Fruit fly (Drosophila melanogaster) whole organism, embryonic: Measurements from ENCODE around the gene Sbf.

Source experiments
- Ada2b ChIP-seq: fragments of 200-800 bp; sonication (Bioruptor generic); IDR thresholded peaks from 2 replicates; pipeline ENCODE4 v1.3.6; 2022; ENCODE audit warnings: missing biosample characterization, missing genetic modification characterization
- Asciz ChIP-seq: fragments of 200-800 bp; sonication (Bioruptor generic); optimal IDR thresholded peaks from 2 replicates; lab custom pipeline; 2017; ENCODE audit warnings: missing biosample characterization, mild to moderate bottlenecking, missing genetic modification characterization, missing genetic modification reagents
- Atf-2 ChIP-seq: fragments of 200-800 bp; sonication (Bioruptor generic); optimal IDR thresholded peaks from 2 replicates; lab custom pipeline; 2016; ENCODE audit warnings: missing biosample characterization, missing genetic modification characterization
- CG10147 ChIP-seq: fragments of 200-800 bp; sonication (Bioruptor generic); optimal IDR thresholded peaks from 2 replicates; lab custom pipeline; 2019; ENCODE audit warnings: missing biosample characterization, mild to moderate bottlenecking, missing genetic modification characterization, moderate library complexity
- CG10274 ChIP-seq: fragments of 200-800 bp; sonication (Bioruptor generic); optimal IDR thresholded peaks from 3 replicates; lab custom pipeline; 2017; ENCODE audit warnings: missing biosample characterization, mild to moderate bottlenecking, missing genetic modification characterization
- CG10654 ChIP-seq: fragments of 200-800 bp; sonication (Bioruptor generic); optimal IDR thresholded peaks from 2 replicates; lab custom pipeline; 2016; ENCODE audit warnings: missing biosample characterization, missing genetic modification characterization
- CG2202 ChIP-seq: fragments of 200-800 bp; sonication (Bioruptor generic); optimal IDR thresholded peaks from 2 replicates; lab custom pipeline; 2018; ENCODE audit warnings: missing biosample characterization, mild to moderate bottlenecking, missing genetic modification characterization
- CG2712 ChIP-seq: fragments of 200-800 bp; optimal IDR thresholded peaks from 3 replicates; lab custom pipeline; 2019; ENCODE audit warnings: missing biosample characterization, mild to moderate bottlenecking, missing genetic modification characterization, moderate library complexity
- CG3163 ChIP-seq: fragments of 200-800 bp; sonication (Bioruptor generic); optimal IDR thresholded peaks from 3 replicates; lab custom pipeline; 2016; ENCODE audit warnings: missing biosample characterization, missing genetic modification characterization
- CG32767 ChIP-seq: fragments of 200-800 bp; sonication (Bioruptor generic); IDR thresholded peaks from 2 replicates; pipeline ENCODE4 v1.3.6; 2022; ENCODE audit warnings: missing biosample characterization, missing genetic modification characterization
- CG4707 ChIP-seq: fragments of 200-800 bp; sonication (Bioruptor generic); optimal IDR thresholded peaks from 2 replicates; lab custom pipeline; 2018; ENCODE audit warnings: missing biosample characterization, mild to moderate bottlenecking, missing genetic modification characterization, moderate library complexity
- CG4820 ChIP-seq: fragments of 200-800 bp; sonication (Bioruptor generic); optimal IDR thresholded peaks from 3 replicates; lab custom pipeline; 2016; ENCODE audit warnings: missing biosample characterization, missing genetic modification characterization
- CG6254 ChIP-seq: fragments of 200-800 bp; sonication (Bioruptor generic); optimal IDR thresholded peaks from 3 replicates; lab custom pipeline; 2017; ENCODE audit warnings: mild to moderate bottlenecking, missing biosample characterization, missing genetic modification reagents, missing genetic modification characterization
- CG6689 ChIP-seq: fragments of 200-800 bp; sonication (Bioruptor generic); IDR thresholded peaks from 2 replicates; pipeline ENCODE4 v1.3.6; 2022; ENCODE audit warnings: missing biosample characterization, missing genetic modification characterization
- CG6791 ChIP-seq: fragments of 200-800 bp; sonication (Bioruptor generic); IDR thresholded peaks from 3 replicates; pipeline ENCODE4 v1.3.6; 2022; ENCODE audit warnings: missing biosample characterization, missing genetic modification characterization; ENCODE audit not compliant: partially characterized antibody
- CG6854 ChIP-seq: fragments of 200-800 bp; sonication (Bioruptor generic); optimal IDR thresholded peaks from 3 replicates; lab custom pipeline; 2017; ENCODE audit warnings: missing biosample characterization, mild to moderate bottlenecking, missing genetic modification characterization
- CG7271 ChIP-seq: fragments of 200-800 bp; sonication (Bioruptor generic); optimal IDR thresholded peaks from 2 replicates; lab custom pipeline; 2018; ENCODE audit warnings: missing biosample characterization, mild to moderate bottlenecking, missing genetic modification characterization, moderate library complexity
- CG8281 ChIP-seq: fragments of 200-800 bp; sonication (Bioruptor generic); optimal IDR thresholded peaks from 2 replicates; lab custom pipeline; 2018; ENCODE audit warnings: missing biosample characterization, mild to moderate bottlenecking, missing genetic modification characterization, moderate library complexity
- CG8944 ChIP-seq: fragments of 200-800 bp; sonication (Bioruptor generic); optimal IDR thresholded peaks from 3 replicates; lab custom pipeline; 2016; ENCODE audit warnings: missing biosample characterization, missing genetic modification characterization
- CG9932 ChIP-seq: fragments of 200-800 bp; sonication (Bioruptor generic); IDR thresholded peaks from 2 replicates; pipeline ENCODE4 v1.3.6; 2022; ENCODE audit warnings: missing biosample characterization, missing genetic modification characterization
- E2f2 ChIP-seq: fragments of 200-800 bp; sonication (Bioruptor generic); IDR thresholded peaks from 2 replicates; pipeline ENCODE4 v1.3.6; 2022; ENCODE audit warnings: missing biosample characterization, missing genetic modification characterization
- Eip74EF ChIP-seq, 2 experiments: fragments of 200-800 bp in 1 of 2; fragments of >200 bp in 1 of 2; sonication (Bioruptor generic) in 1 of 2; optimal IDR thresholded peaks; 2 replicates each; lab custom pipeline; 2017 to 2019; ENCODE audit warnings: missing biosample characterization in 2 of 2, missing genetic modification characterization in 2 of 2, mild to moderate bottlenecking in 1 of 2, moderate library complexity in 1 of 2
- H15 ChIP-seq: fragments of 200-800 bp; sonication (Bioruptor generic); IDR thresholded peaks from 3 replicates; pipeline ENCODE4 v1.3.6; 2022; ENCODE audit warnings: missing biosample characterization, missing genetic modification characterization
- H2.0 ChIP-seq: fragments of 200-800 bp; sonication (Bioruptor generic); IDR thresholded peaks from 2 replicates; pipeline ENCODE4 v1.3.6; 2022; ENCODE audit warnings: missing biosample characterization, missing genetic modification characterization
- Hand ChIP-seq: fragments of 200-800 bp; sonication (Bioruptor generic); optimal IDR thresholded peaks from 2 replicates; lab custom pipeline; 2017; ENCODE audit warnings: mild to moderate bottlenecking, missing biosample characterization, missing genetic modification reagents, missing genetic modification characterization
- Jarid2 ChIP-seq: fragments of 200-800 bp; sonication (Bioruptor generic); optimal IDR thresholded peaks from 3 replicates; lab custom pipeline; 2017; ENCODE audit warnings: mild to moderate bottlenecking, missing biosample characterization, missing genetic modification reagents, missing genetic modification characterization
- Lpt ChIP-seq: fragments of >200 bp; optimal IDR thresholded peaks from 2 replicates; lab custom pipeline; 2018; ENCODE audit warnings: missing biosample characterization, missing genetic modification characterization
- MBD-R2 ChIP-seq: fragments of 200-800 bp; sonication (Bioruptor generic); IDR thresholded peaks from 2 replicates; pipeline ENCODE4 v1.3.6; 2022; ENCODE audit warnings: missing biosample characterization, missing genetic modification characterization
- Med ChIP-seq: fragments of 200-800 bp; sonication (Bioruptor generic); peaks from one replicate; lab custom pipeline; 2016; ENCODE audit warnings: missing biosample characterization, missing genetic modification characterization, mild to moderate bottlenecking, inconsistent platforms, moderate library complexity
- Oaz ChIP-seq: fragments of 200-800 bp; sonication (Bioruptor generic); IDR thresholded peaks from 2 replicates; pipeline ENCODE4 v1.3.6; 2022; ENCODE audit warnings: missing biosample characterization, missing genetic modification characterization
- bab2 ChIP-seq: fragments of 200-800 bp; sonication (Bioruptor generic); optimal IDR thresholded peaks from 2 replicates; lab custom pipeline; 2016; ENCODE audit warnings: missing biosample characterization, missing genetic modification characterization
- chif ChIP-seq, 2 experiments: fragments of 200-800 bp; sonication (Bioruptor generic); optimal IDR thresholded peaks; 3 replicates each; lab custom pipeline; 2016; ENCODE audit warnings: missing biosample characterization in 2 of 2, missing genetic modification characterization in 2 of 2
- cwo ChIP-seq: fragments of 200-800 bp; sonication (Bioruptor generic); optimal IDR thresholded peaks from 3 replicates; lab custom pipeline; 2017; ENCODE audit warnings: missing biosample characterization, missing genetic modification characterization, mild to moderate bottlenecking, moderate library complexity, missing genetic modification reagents
- dan ChIP-seq: fragments of 200-800 bp; sonication (Bioruptor generic); IDR thresholded peaks from 2 replicates; pipeline ENCODE4 v1.3.6; 2022; ENCODE audit warnings: missing biosample characterization, missing genetic modification characterization
- dmrt11E ChIP-seq: fragments of 200-800 bp; sonication (Bioruptor generic); optimal IDR thresholded peaks from 3 replicates; lab custom pipeline; 2018; ENCODE audit warnings: missing biosample characterization, mild to moderate bottlenecking, missing genetic modification characterization, moderate library complexity
- esg ChIP-seq: fragments of 200-800 bp; sonication (Bioruptor generic); conservative IDR thresholded peaks from 2 replicates; pipeline ENCODE4 v1.3.6; 2022; ENCODE audit warnings: missing biosample characterization, missing genetic modification characterization
- gem ChIP-seq: fragments of 200-800 bp; sonication (Bioruptor generic); optimal IDR thresholded peaks from 2 replicates; lab custom pipeline; 2019; ENCODE audit warnings: missing biosample characterization, mild to moderate bottlenecking, missing genetic modification characterization, moderate library complexity
- grn ChIP-seq: fragments of 200-800 bp; sonication (Bioruptor generic); optimal IDR thresholded peaks from 3 replicates; lab custom pipeline; 2017; ENCODE audit warnings: missing biosample characterization, missing genetic modification characterization
- h ChIP-seq: fragments of >200 bp; optimal IDR thresholded peaks from 2 replicates; lab custom pipeline; 2017
- inv ChIP-seq: fragments of 200-800 bp; sonication (Bioruptor generic); IDR thresholded peaks from 2 replicates; pipeline ENCODE4 v1.3.6; 2022; ENCODE audit warnings: missing biosample characterization, missing genetic modification characterization; ENCODE audit not compliant: partially characterized antibody
- lilli ChIP-seq: fragments of 200-800 bp; sonication (Bioruptor generic); optimal IDR thresholded peaks from 3 replicates; lab custom pipeline; 2016; ENCODE audit warnings: missing biosample characterization, missing genetic modification characterization
- sc ChIP-seq, 3 experiments: fragments of >200 bp in 2 of 3; fragments of 200-800 bp in 1 of 3; sonication (Bioruptor generic) in 1 of 3; optimal IDR thresholded peaks; 2 replicates in 2 of 3; 3 replicates in 1 of 3; lab custom pipeline; 2017; ENCODE audit warnings: mild to moderate bottlenecking in 1 of 3, missing biosample characterization in 1 of 3, missing genetic modification characterization in 1 of 3, missing genetic modification reagents in 1 of 3
- sens-2 ChIP-seq: fragments of 200-800 bp; sonication (Bioruptor generic); IDR thresholded peaks from 2 replicates; pipeline ENCODE4 v1.3.6; 2022; ENCODE audit warnings: missing biosample characterization, missing genetic modification characterization
- sima ChIP-seq: fragments of 200-800 bp; sonication (Bioruptor generic); optimal IDR thresholded peaks from 2 replicates; lab custom pipeline; 2016; ENCODE audit warnings: missing biosample characterization, missing genetic modification characterization
- sna ChIP-seq: fragments of 200-800 bp; sonication (Bioruptor generic); IDR thresholded peaks from 2 replicates; pipeline ENCODE4 v1.3.6; 2022; ENCODE audit warnings: missing biosample characterization, missing genetic modification characterization; ENCODE audit not compliant: partially characterized antibody
- ssp ChIP-seq: fragments of 200-800 bp; sonication (Bioruptor generic); IDR thresholded peaks from 2 replicates; pipeline ENCODE4 v1.3.6; 2022; ENCODE audit warnings: missing biosample characterization, missing genetic modification characterization
- trem ChIP-seq: fragments of 200-800 bp; optimal IDR thresholded peaks from 3 replicates; lab custom pipeline; 2019; ENCODE audit warnings: missing biosample characterization, mild to moderate bottlenecking, missing genetic modification characterization, moderate library complexity
- vfl ChIP-seq: fragments of 200-800 bp; sonication (Bioruptor generic); optimal IDR thresholded peaks from 2 replicates; lab custom pipeline; 2016; ENCODE audit warnings: missing biosample characterization, missing genetic modification characterization
- wor ChIP-seq: fragments of 200-800 bp; sonication (Bioruptor generic); IDR thresholded peaks from 2 replicates; pipeline ENCODE4 v1.3.6; 2022; ENCODE audit warnings: missing biosample characterization, missing genetic modification characterization
- zen2 ChIP-seq: fragments of 200-800 bp; sonication (Bioruptor generic); IDR thresholded peaks from 3 replicates; pipeline ENCODE4 v1.3.6; 2022; ENCODE audit warnings: missing biosample characterization, missing genetic modification characterization; ENCODE audit not compliant: partially characterized antibody

Sbf gene

DNA sequence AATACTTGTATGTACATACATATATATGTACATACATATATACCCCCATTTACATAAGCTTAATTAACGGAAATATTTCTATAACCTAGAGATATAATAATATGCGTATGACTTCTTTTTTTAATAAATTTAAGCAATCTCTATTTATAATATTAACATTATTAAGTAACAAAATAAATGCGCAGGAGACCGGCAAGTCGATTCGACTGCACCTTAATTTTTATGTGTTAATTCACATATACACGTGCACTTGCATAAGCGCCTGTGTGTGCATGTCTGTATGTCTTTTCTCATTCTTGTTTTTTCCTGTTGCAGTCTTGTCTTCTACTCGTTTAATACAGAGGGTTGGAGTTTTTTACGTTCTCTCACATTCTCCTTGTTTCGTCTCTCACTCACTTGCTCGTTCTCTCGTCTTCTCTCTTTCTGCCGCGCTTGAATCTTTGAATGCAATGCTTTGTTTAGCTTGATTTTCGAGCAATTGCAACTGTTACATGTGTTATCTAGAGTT is 16.5 kb downstream of the Sbf start (continued):
- TF ChIP-seq lilli (GFP tag; lab: Kevin White, UChicago) (peak; percentile 60), CG8944 (GFP tag; lab: Kevin White, UChicago) (peak; percentile 47), chif (GFP tag; optimal IDR thresholded peaks at IDR 0.05; lab: Kevin White, UChicago) (peak; percentile 33 to 76), Jarid2 (peak; percentile 71), CG8281 (tag; lab: Kevin White, UChicago) (peak; percentile 74), Atf-2 (peak; percentile 30), vfl (GFP tag; lab: Kevin White, UChicago) (no peak), Hand (GFP tag; lab: Kevin White, UChicago) (no peak), CG2712 (tag; lab: Kevin White, UChicago) (peak; percentile 99), H2.0 (GFP tag; lab: Robert Waterston, UW) (peak; percentile 81), wor (GFP tag; lab: Robert Waterston, UW) (peak; percentile 90), CG10274 (GFP tag; lab: Kevin White, UChicago) (peak; percentile 100), CG6689 (GFP tag; lab: Robert Waterston, UW) (peak; percentile 88), sens-2 (peak; percentile 81), cwo (peak; percentile 62), CG3163 (GFP tag; lab: Kevin White, UChicago) (no peak), inv (GFP tag; lab: Robert Waterston, UW) (no peak), zen2 (no peak), CG4707 (GFP tag; lab: Kevin White, UChicago) (peak; percentile 81), CG6791 (GFP tag; lab: Robert Waterston, UW) (no peak), CG4820 (peak; percentile 94), sc (optimal IDR thresholded peaks at IDR 0.05; lab: Kevin White, UChicago) (no peak), sc (GFP tag; optimal IDR thresholded peaks at IDR 0.05; lab: Kevin White, UChicago) (peak; percentile 97), MBD-R2 (GFP tag; lab: Robert Waterston, UW) (0 out of 2 replicates have a peak, but pooled peaks have one; percentile 12), Asciz (GFP tag; lab: Kevin White, UChicago) (peak; percentile 93), h (lab: Kevin White, UChicago) (no peak), CG32767 (GFP tag; lab: Robert Waterston, UW) (peak; percentile 83), E2f2 (peak; percentile 30; the same call in 1 of the 2 replicates), bab2 (GFP tag; lab: Kevin White, UChicago) (peak; percentile 35), H15 (GFP tag; lab: Robert Waterston, UW) (peak; percentile 86), Lpt (GFP tag; lab: Kevin White, UChicago) (no peak), CG6254 (peak; percentile 93), Oaz (GFP tag; lab: Robert Waterston, UW) (peak; percentile 50), sna (GFP tag; lab: Robert Waterston, UW) (no peak), Eip74EF (GFP tag; optimal IDR thresholded peaks at IDR 0.05; lab: Kevin White, UChicago) (peak in 1 of 2 experiments; percentile 92), CG9932 (no peak), trem (tag; lab: Kevin White, UChicago) (peak; percentile 96), CG10147 (GFP tag; lab: Kevin White, UChicago) (peak; percentile 74), CG6854 (GFP tag; lab: Kevin White, UChicago) (peak; percentile 39), CG10654 (GFP tag; lab: Kevin White, UChicago) (peak; percentile 92), ssp (peak; percentile 80), Med (GFP tag; lab: Kevin White, UChicago) (peak; percentile 44), dan (GFP tag; lab: Robert Waterston, UW) (peak; percentile 39; the same call in 1 of the 2 replicates), CG7271 (tag; lab: Kevin White, UChicago) (peak; percentile 94), dmrt11E (tag; lab: Kevin White, UChicago) (peak; percentile 100), sima (GFP tag; lab: Kevin White, UChicago) (no peak), CG2202 (tag; lab: Kevin White, UChicago) (peak; percentile 96), Ada2b (GFP tag; lab: Robert Waterston, UW) (peak; percentile 53; the same call in 1 of the 2 replicates), grn (GFP tag; lab: Kevin White, UChicago) (peak; percentile 38), esg (GFP tag; lab: Robert Waterston, UW) (peak; percentile 78), gem (tag; lab: Kevin White, UChicago) (peak; percentile 98)
